Worm (Caenorhabditis elegans) whole organism, late embryonic: ENCODE data around the gene fbxa-32.
A peak's percentile ranks its signal among the peaks of the same experiment; 100 is the strongest.

Experiments used
- F13H6.1 ChIP-seq: sonication (generic microtip); optimal IDR thresholded peaks from 2 replicates; lab custom pipeline; 2016; ENCODE audit warnings: missing genetic modification characterization, missing compliant biosample characterization
- K09A11.1 ChIP-seq: sonication (generic microtip); optimal IDR thresholded peaks from 2 replicates; lab custom pipeline; 2017; ENCODE audit warnings: antibody characterized with exemption, mild to moderate bottlenecking, missing genetic modification characterization, missing compliant biosample characterization; ENCODE audit not compliant: insufficient read depth
- Y22D7AL.16 ChIP-seq: sonication (generic microtip); optimal IDR thresholded peaks from 2 replicates; lab custom pipeline; 2016; ENCODE audit warnings: missing genetic modification characterization, missing compliant biosample characterization
- ceh-19 ChIP-seq: fragments of 200-800 bp; sonication (Bioruptor generic); optimal IDR thresholded peaks from 2 replicates; lab custom pipeline; 2018; ENCODE audit warnings: mild to moderate bottlenecking, missing genetic modification characterization, missing compliant biosample characterization
- ceh-22 ChIP-seq: sonication (generic microtip); optimal IDR thresholded peaks from 2 replicates; lab custom pipeline; 2017; ENCODE audit warnings: missing biosample characterization, missing genetic modification characterization
- ceh-30 ChIP-seq: fragments of 150-350 bp; optimal IDR thresholded peaks from 2 replicates; lab custom pipeline; 2014; ENCODE audit warnings: missing biosample characterization, missing genetic modification characterization
- ceh-31 ChIP-seq: sonication (generic microtip); optimal IDR thresholded peaks from 2 replicates; lab custom pipeline; 2016; ENCODE audit warnings: missing genetic modification characterization, missing compliant biosample characterization
- ceh-45 ChIP-seq: fragments of 200-800 bp; sonication (Bioruptor generic); IDR thresholded peaks from 2 replicates; pipeline ENCODE4 v1.3.6; 2022; ENCODE audit warnings: missing genetic modification reagents, missing genetic modification characterization, missing compliant biosample characterization
- elt-2 ChIP-seq: sonication (generic microtip); optimal IDR thresholded peaks from 2 replicates; lab custom pipeline; 2016; ENCODE audit warnings: missing genetic modification reagents, missing genetic modification characterization, missing compliant biosample characterization
- ets-4 ChIP-seq: sonication (generic microtip); optimal IDR thresholded peaks from 2 replicates; lab custom pipeline; 2016; ENCODE audit warnings: missing genetic modification characterization, missing compliant biosample characterization
- fax-1 ChIP-seq: sonication (generic microtip); optimal IDR thresholded peaks from 2 replicates; lab custom pipeline; 2016; ENCODE audit warnings: missing genotype, missing genetic modification characterization, missing compliant biosample characterization
- hlh-13 ChIP-seq: fragments of 200-800 bp; sonication (Bioruptor generic); optimal IDR thresholded peaks from 2 replicates; lab custom pipeline; 2018; ENCODE audit warnings: mild to moderate bottlenecking, missing genetic modification characterization, missing compliant biosample characterization
- hlh-15 ChIP-seq: sonication (generic microtip); optimal IDR thresholded peaks from 2 replicates; lab custom pipeline; 2016; ENCODE audit warnings: missing genetic modification characterization, missing compliant biosample characterization
- hlh-30 ChIP-seq: sonication (generic microtip); optimal IDR thresholded peaks from 2 replicates; lab custom pipeline; 2017; ENCODE audit warnings: antibody characterized with exemption, missing genetic modification characterization, missing compliant biosample characterization; ENCODE audit not compliant: insufficient read depth
- hlh-8 ChIP-seq: sonication (generic microtip); optimal IDR thresholded peaks from 2 replicates; lab custom pipeline; 2016; ENCODE audit warnings: missing genotype, missing genetic modification characterization, missing compliant biosample characterization
- lim-6 ChIP-seq: sonication (generic microtip); optimal IDR thresholded peaks from 2 replicates; lab custom pipeline; 2016; ENCODE audit warnings: missing genetic modification characterization, missing compliant biosample characterization
- nfya-1 ChIP-seq: sonication (generic microtip); optimal IDR thresholded peaks from 2 replicates; lab custom pipeline; 2017; ENCODE audit warnings: missing genetic modification characterization, mild to moderate bottlenecking, missing compliant biosample characterization, antibody characterized with exemption, moderate library complexity
- nhr-11 ChIP-seq: fragments of 150-350 bp; optimal IDR thresholded peaks from 2 replicates; lab custom pipeline; 2014; ENCODE audit warnings: missing biosample characterization, missing genetic modification characterization
- pag-3 ChIP-seq: sonication (generic microtip); optimal IDR thresholded peaks from 2 replicates; lab custom pipeline; 2016; ENCODE audit warnings: missing compliant biosample characterization, missing genetic modification characterization, borderline replicate concordance
- pat-9 ChIP-seq: fragments of 200-800 bp; sonication (Bioruptor generic); optimal IDR thresholded peaks from 2 replicates; lab custom pipeline; 2018; ENCODE audit warnings: mild to moderate bottlenecking, missing genetic modification characterization, moderate library complexity, missing compliant biosample characterization
- pha-4 ChIP-seq: fragments of 150-350 bp; optimal IDR thresholded peaks from 2 replicates; lab custom pipeline; 2018; ENCODE audit warnings: missing biosample characterization, missing genetic modification reagents, missing genetic modification characterization
- pqm-1 ChIP-seq: sonication (generic microtip); optimal IDR thresholded peaks from 2 replicates; lab custom pipeline; 2016; ENCODE audit warnings: missing genetic modification characterization, missing compliant biosample characterization
- rnt-1 ChIP-seq: sonication (generic microtip); optimal IDR thresholded peaks from 2 replicates; lab custom pipeline; 2016; ENCODE audit warnings: missing genetic modification characterization, missing compliant biosample characterization
- sdc-2 ChIP-seq: sonication (generic microtip); optimal IDR thresholded peaks from 2 replicates; lab custom pipeline; 2016; ENCODE audit warnings: missing genotype, missing genetic modification characterization, missing compliant biosample characterization
- syd-9 ChIP-seq: sonication (generic microtip); optimal IDR thresholded peaks from 2 replicates; lab custom pipeline; 2016; ENCODE audit warnings: mild to moderate bottlenecking, missing genetic modification characterization, moderate library complexity, missing compliant biosample characterization
- tbx-2 ChIP-seq: sonication (generic microtip); optimal IDR thresholded peaks from 2 replicates; lab custom pipeline; 2016; ENCODE audit warnings: missing genetic modification characterization, missing compliant biosample characterization
- tbx-7 ChIP-seq: sonication (generic microtip); optimal IDR thresholded peaks from 2 replicates; lab custom pipeline; 2016; ENCODE audit warnings: missing genotype, missing genetic modification characterization, missing compliant biosample characterization
- unc-42 ChIP-seq: sonication (generic microtip); optimal IDR thresholded peaks from 2 replicates; lab custom pipeline; 2016; ENCODE audit warnings: missing genotype, missing genetic modification characterization, missing compliant biosample characterization
- unc-55 ChIP-seq: sonication (generic microtip); optimal IDR thresholded peaks from 2 replicates; lab custom pipeline; 2017; ENCODE audit warnings: missing biosample characterization, missing genetic modification reagents, missing genetic modification characterization
- zip-5 ChIP-seq: sonication (generic microtip); optimal IDR thresholded peaks from 2 replicates; lab custom pipeline; 2016; ENCODE audit warnings: missing genetic modification characterization, missing compliant biosample characterization

fbxa-32 gene

ce11 chrIII:1269156-1269555 is at the start of gene fbxa-32:
TSS of gene fbxa-32 (minus strand) at chrIII:1269256.
- no peak for TF ChIP-seq K09A11.1 (tag; lab: Kevin White, UChicago)
- no peak for TF ChIP-seq hlh-15 (tag; lab: Kevin White, UChicago)
- TF ChIP-seq pat-9 (tag; lab: Kevin White, UChicago), result no peak
- no peak for TF ChIP-seq hlh-8
- no peak for TF ChIP-seq Y22D7AL.16
- TF ChIP-seq unc-55 (GFP tag; lab: Kevin White, UChicago), result no peak
- TF ChIP-seq nhr-11 (tag; lab: Kevin White, UChicago), result no peak
- no peak for TF ChIP-seq sdc-2

- no peak for TF ChIP-seq ceh-22 (tag; lab: Kevin White, UChicago)
- TF ChIP-seq syd-9 (tag; lab: Kevin White, UChicago), result no peak
- no peak for TF ChIP-seq pqm-1 (tag; lab: Kevin White, UChicago)
- no peak for TF ChIP-seq hlh-15 (tag; lab: Kevin White, UChicago)
These were observed 46.0 kb upstream of the fbxa-32 start, which contains the start of the genes fbxa-80 and fbxa-19 for ce11 chrIII:1315038-1315437. TSS of gene fbxa-80 (minus strand) at chrIII:1315210. TSS of gene fbxa-19 (plus strand) at chrIII:1315401.

ce11 chrIII:1314283-1314682 is 45.2 kb upstream of the fbxa-32 start:
- no peak for TF ChIP-seq rnt-1 (tag; lab: Kevin White, UChicago)
- no peak for TF ChIP-seq ceh-45 (GFP tag; lab: Robert Waterston, UW)
- TF ChIP-seq tbx-2, result no peak
- no peak for TF ChIP-seq zip-5 (tag; lab: Kevin White, UChicago)

ce11 chrIII:1311367-1311766 is 42.3 kb upstream of the fbxa-32 start:
- TF ChIP-seq ceh-30 (tag; lab: Kevin White, UChicago) (no peak), ceh-19 (no peak), fax-1 (tag; lab: Kevin White, UChicago) (no peak), hlh-30 (no peak), Y22D7AL.16 (no peak), hlh-15 (tag; lab: Kevin White, UChicago) (no peak), pag-3 (no peak), K09A11.1 (tag; lab: Kevin White, UChicago) (no peak), tbx-7 (tag; lab: Kevin White, UChicago) (no peak), ets-4 (tag; lab: Kevin White, UChicago) (no peak), nhr-11 (tag; lab: Kevin White, UChicago) (no peak), hlh-13 (GFP tag; lab: Kevin White, UChicago) (no peak), syd-9 (tag; lab: Kevin White, UChicago) (no peak), F13H6.1 (tag; lab: Kevin White, UChicago) (no peak), pha-4 (tag; lab: Kevin White, UChicago) (no peak)

ce11 chrIII:1308887-1309286 is 39.8 kb upstream of the fbxa-32 start, which contains the start of gene Y82E9BL.12:
TSS of gene Y82E9BL.12 (plus strand) at chrIII:1309187.
- TF ChIP-seq nhr-11 (tag; lab: Kevin White, UChicago) (no peak), nfya-1 (tag; lab: Kevin White, UChicago) (no peak), unc-42 (tag; lab: Kevin White, UChicago) (no peak), ceh-31 (tag; lab: Kevin White, UChicago) (no peak)

ce11 chrIII:1308209-1308608 is 39.2 kb upstream of the fbxa-32 start, which contains the start of gene fbxa-79:
TSS of gene fbxa-79 (minus strand) at chrIII:1308294.
- TF ChIP-seq K09A11.1 (tag; lab: Kevin White, UChicago) (no peak), lim-6 (tag; lab: Kevin White, UChicago) (no peak), hlh-30 (no peak), ceh-31 (tag; lab: Kevin White, UChicago) (no peak), ceh-22 (tag; lab: Kevin White, UChicago) (no peak), fax-1 (tag; lab: Kevin White, UChicago) (no peak), tbx-7 (tag; lab: Kevin White, UChicago) (no peak), elt-2 (tag; lab: Kevin White, UChicago) (peak; percentile 9)
